Worm (Caenorhabditis elegans) whole organism, midembryonic: ENCODE results near the gene K02E7.4.

ENCODE experiments used
- T22C8.4 ChIP-seq: fragments of 200-800 bp; sonication (Bioruptor generic); IDR thresholded peaks from 2 replicates; pipeline ENCODE4 v1.3.6; 2022; ENCODE audit warnings: missing genetic modification characterization, missing compliant biosample characterization
- cog-1 ChIP-seq: sonication (generic microtip); optimal IDR thresholded peaks from 2 replicates; lab custom pipeline; 2016; ENCODE audit warnings: missing genetic modification characterization, missing compliant biosample characterization
- flt-1 ChIP-seq: fragments of 200-800 bp; sonication (Bioruptor generic); IDR thresholded peaks from 2 replicates; pipeline ENCODE4 v1.3.6; 2022; ENCODE audit warnings: missing genetic modification characterization, missing compliant biosample characterization
- klf-2 ChIP-seq: fragments of 200-800 bp; sonication (Bioruptor generic); conservative IDR thresholded peaks from 2 replicates; pipeline ENCODE4 v1.3.6; 2022; ENCODE audit warnings: missing genetic modification reagents, missing genetic modification characterization, missing compliant biosample characterization
- ref-1 ChIP-seq: fragments of 200-800 bp; sonication (Bioruptor generic); conservative IDR thresholded peaks from 2 replicates; pipeline ENCODE4 v1.3.6; 2022; ENCODE audit warnings: missing genetic modification reagents, missing genetic modification characterization, missing compliant biosample characterization
- tab-1 ChIP-seq: fragments of 200-800 bp; sonication (Bioruptor generic); IDR thresholded peaks from 2 replicates; pipeline ENCODE4 v1.3.6; 2022; ENCODE audit warnings: missing genetic modification characterization, missing compliant biosample characterization
- ztf-23 ChIP-seq: fragments of 200-800 bp; sonication (Bioruptor generic); IDR thresholded peaks from 2 replicates; pipeline ENCODE4 v1.3.6; 2022; ENCODE audit warnings: missing genetic modification reagents, missing genetic modification characterization, missing compliant biosample characterization
- ztf-29 ChIP-seq: fragments of 200-800 bp; sonication (Bioruptor generic); IDR thresholded peaks from 2 replicates; pipeline ENCODE4 v1.3.6; 2022; ENCODE audit warnings: missing genetic modification reagents, missing genetic modification characterization, missing compliant biosample characterization

- no peak for TF ChIP-seq ref-1
- no peak for TF ChIP-seq cog-1
- no peak for TF ChIP-seq tab-1 (GFP tag; lab: Robert Waterston, UW)
- TF ChIP-seq flt-1 (GFP tag; lab: Robert Waterston, UW) = no peak
- no peak for TF ChIP-seq ztf-29
- no peak for TF ChIP-seq T22C8.4 (GFP tag; lab: Robert Waterston, UW)
- no peak for TF ChIP-seq klf-2 (GFP tag; lab: Robert Waterston, UW)
- TF ChIP-seq ztf-23 (GFP tag; lab: Robert Waterston, UW) = no peak
Observed at ce11 chrII:1075424-1075823, 3.2 kb downstream of the K02E7.4 start, which contains the start of gene K02E7.11.
